Fruit fly (Drosophila melanogaster): ENCODE data around the gene nSMase.

Gene nSMase

DNA sequence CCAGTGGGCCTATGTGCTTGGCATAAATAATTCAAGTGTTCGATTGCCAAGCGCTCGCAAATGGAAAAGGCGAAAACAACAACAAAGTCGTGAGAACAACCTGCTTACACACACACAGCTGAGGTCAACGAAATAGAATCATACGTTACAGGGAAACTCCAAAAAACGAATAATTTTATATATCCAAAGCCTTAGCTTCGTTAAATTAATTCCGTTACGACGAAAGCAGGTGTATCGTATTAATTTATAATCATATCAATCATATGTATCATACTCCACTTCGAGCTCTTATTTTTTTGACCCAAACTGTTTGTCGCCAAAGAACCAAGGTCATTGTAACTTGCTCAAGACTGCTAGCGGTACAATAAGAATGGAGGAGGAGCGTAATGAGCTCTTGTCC is 39.5 kb upstream of the nSMase start:
- peak; percentile 93 for TF ChIP-seq CG6792 (GFP tag; optimal IDR thresholded peaks at IDR 0.05)
- TF ChIP-seq Eip78C (GFP tag) = peak; percentile 98
- TF ChIP-seq esn (GFP tag; optimal IDR thresholded peaks at IDR 0.05) = peak; percentile 94
- TF ChIP-seq cyc (GFP tag; optimal IDR thresholded peaks at IDR 0.05) = peak; percentile 93
- peak; percentile 91 for TF ChIP-seq CG3032 (tag; optimal IDR thresholded peaks at IDR 0.05)
- TF ChIP-seq CG8632 (GFP tag; optimal IDR thresholded peaks at IDR 0.05) = peak; percentile 90
- TF ChIP-seq CG11294 (GFP tag; IDR thresholded peaks at IDR 0.05) = peak; percentile 78
- peak; percentile 35 for TF ChIP-seq dac (GFP tag; optimal IDR thresholded peaks at IDR 0.05)
- TF ChIP-seq CG15336 (GFP tag; IDR thresholded peaks at IDR 0.05) = peak; percentile 88
- no peak for TF ChIP-seq fkh (GFP tag; optimal IDR thresholded peaks at IDR 0.05)
- no peak for TF ChIP-seq achi (GFP tag; optimal IDR thresholded peaks at IDR 0.05)
- TF ChIP-seq Sox102F (GFP tag; optimal IDR thresholded peaks at IDR 0.05) = no peak
- peak; percentile 94 for TF ChIP-seq CG3919 (GFP tag; optimal IDR thresholded peaks at IDR 0.05)
- TF ChIP-seq Ets21C (GFP tag; optimal IDR thresholded peaks at IDR 0.05) = peak; percentile 88
- TF ChIP-seq Blimp-1 (GFP tag; optimal IDR thresholded peaks at IDR 0.05) = peak; percentile 76
- no peak for TF ChIP-seq svp (GFP tag)
- peak; percentile 95 for TF ChIP-seq Ets96B (tag; optimal IDR thresholded peaks at IDR 0.05)
- peak; percentile 93 for TF ChIP-seq Met (GFP tag; optimal IDR thresholded peaks at IDR 0.05)
- peak; percentile 93 for TF ChIP-seq Sox14 (GFP tag; optimal IDR thresholded peaks at IDR 0.05)
- peak; percentile 95 for TF ChIP-seq Hr39 (GFP tag; optimal IDR thresholded peaks at IDR 0.05)
- TF ChIP-seq CG8119 (GFP tag; IDR thresholded peaks at IDR 0.05) = peak; percentile 84
- peak; percentile 92 for TF ChIP-seq spab (GFP tag; optimal IDR thresholded peaks at IDR 0.05)
- TF ChIP-seq pdm3 (GFP tag; optimal IDR thresholded peaks at IDR 0.05) = peak; percentile 90
- TF ChIP-seq fd85E (GFP tag; optimal IDR thresholded peaks at IDR 0.05) = peak; percentile 67
- peak; percentile 76 for TF ChIP-seq Lpt (GFP tag; optimal IDR thresholded peaks at IDR 0.05)
- peak; percentile 85 for TF ChIP-seq CG32006 (GFP tag; optimal IDR thresholded peaks at IDR 0.05)
- peak; percentile 94 for TF ChIP-seq topi (GFP tag; optimal IDR thresholded peaks at IDR 0.05)
- peak; percentile 85 for TF ChIP-seq CG8319 (GFP tag; optimal IDR thresholded peaks at IDR 0.05)
- no peak for TF ChIP-seq OdsH (GFP tag; optimal IDR thresholded peaks at IDR 0.05)
- TF ChIP-seq CG11762 (GFP tag; optimal IDR thresholded peaks at IDR 0.05; ENCODE audit: insufficient read depth) = peak; percentile 83
- TF ChIP-seq Sox15 (GFP tag; optimal IDR thresholded peaks at IDR 0.05) = peak; percentile 77
- TF ChIP-seq CG1621 (tag; optimal IDR thresholded peaks at IDR 0.05) = peak; percentile 92
- peak; percentile 96 for TF ChIP-seq CG6163 (GFP tag; IDR thresholded peaks at IDR 0.05)
- TF ChIP-seq fd59A (GFP tag; optimal IDR thresholded peaks at IDR 0.05) = peak; percentile 85
- TF ChIP-seq Hr38 (GFP tag; optimal IDR thresholded peaks at IDR 0.05) = no peak
- peak; percentile 82 for TF ChIP-seq CG16779 (tag; optimal IDR thresholded peaks at IDR 0.05)
- TF ChIP-seq CG9139 (GFP tag; optimal IDR thresholded peaks at IDR 0.05) = peak; percentile 86
- no peak for TF ChIP-seq CG6276 (GFP tag; optimal IDR thresholded peaks at IDR 0.05)
- TF ChIP-seq net (GFP tag; optimal IDR thresholded peaks at IDR 0.05) = peak; percentile 87
- peak; percentile 75 for TF ChIP-seq Hr4 (GFP tag; optimal IDR thresholded peaks at IDR 0.05)
- TF ChIP-seq Eip93F (GFP tag; optimal IDR thresholded peaks at IDR 0.05) = peak; percentile 86
- TF ChIP-seq CG11902 (GFP tag; optimal IDR thresholded peaks at IDR 0.05) = peak; percentile 83
- peak; percentile 91 for TF ChIP-seq CG31627 (GFP tag; optimal IDR thresholded peaks at IDR 0.05)
- TF ChIP-seq CG10669 (GFP tag; optimal IDR thresholded peaks at IDR 0.05) = peak; percentile 93
- TF ChIP-seq ss (GFP tag; optimal IDR thresholded peaks at IDR 0.05) = peak in 1 of 2 experiments; percentile 89
- peak; percentile 86 for TF ChIP-seq Gug (GFP tag; IDR thresholded peaks at IDR 0.05)
- TF ChIP-seq vri (GFP tag; optimal IDR thresholded peaks at IDR 0.05) = no peak
- peak; percentile 89 for TF ChIP-seq acj6 (GFP tag; optimal IDR thresholded peaks at IDR 0.05)
- TF ChIP-seq CG6808 (GFP tag; optimal IDR thresholded peaks at IDR 0.05) = peak; percentile 91
- no peak for TF ChIP-seq Smox (GFP tag; optimal IDR thresholded peaks at IDR 0.05)
- no peak for TF ChIP-seq CG10631 (GFP tag; optimal IDR thresholded peaks at IDR 0.05)
- TF ChIP-seq salr (GFP tag; optimal IDR thresholded peaks at IDR 0.05) = peak in 1 of 2 experiments; percentile 84
- peak; percentile 95 for TF ChIP-seq eg (GFP tag; IDR thresholded peaks at IDR 0.05)

Measured in whole organism, prepupa.